Worm (Caenorhabditis elegans): ENCODE results near the gene sfxn-2.

The sfxn-2 gene

ce11 chrX:7961623-7962022 is 3.5 kb upstream of the sfxn-2 start, which contains the start of gene sem-5:
TSS of gene sem-5 (minus strand) at chrX:7961723.
- no peak for TF ChIP-seq lin-39 (tag; optimal IDR thresholded peaks at IDR 0.05)

DNA sequence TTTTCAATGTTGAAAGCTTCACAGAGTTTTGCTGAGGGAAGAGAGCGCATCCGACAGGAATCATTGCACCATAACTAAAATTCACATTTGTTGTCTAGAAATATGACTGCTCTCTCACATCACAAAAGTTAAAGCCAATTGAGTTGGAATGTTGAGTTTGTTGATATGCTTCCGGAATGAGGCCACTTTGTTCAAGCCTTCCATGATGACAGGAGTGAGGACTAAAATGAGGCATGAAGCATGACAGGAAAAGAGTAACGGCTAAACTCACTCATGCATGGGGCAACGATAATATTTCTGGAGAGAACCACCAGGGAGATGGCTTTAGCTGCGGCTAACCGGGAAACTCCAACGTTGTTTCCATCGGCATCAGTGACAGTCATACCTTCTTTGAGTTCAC is 1.7 kb downstream of the sfxn-2 start:
- TF ChIP-seq ZK546.5 (tag; optimal IDR thresholded peaks at IDR 0.05) (no peak), nhr-23 (tag; optimal IDR thresholded peaks at IDR 0.05) (no peak), nhr-129 (tag; optimal IDR thresholded peaks at IDR 0.05) (peak; percentile 31)

DNA sequence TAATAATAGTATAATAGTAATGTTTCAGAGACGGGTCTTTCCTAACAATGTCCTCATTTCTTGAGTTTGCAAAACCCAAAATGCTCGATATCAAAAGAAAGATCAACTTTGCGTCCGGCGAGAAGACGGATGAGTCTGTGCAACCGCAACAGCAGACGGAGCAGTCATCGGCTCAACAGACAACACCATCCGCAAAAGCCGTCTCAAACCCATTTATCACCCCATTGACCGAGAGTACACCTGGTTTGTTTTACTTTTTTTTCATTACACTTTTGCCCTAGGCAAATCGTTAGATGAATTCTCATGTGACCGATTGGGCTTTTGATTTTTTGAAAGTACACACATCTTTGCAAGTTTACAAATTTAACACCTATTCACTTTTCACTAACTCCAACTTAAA is 3.8 kb downstream of the sfxn-2 start, which contains the start of gene dct-1:
dct-1 (plus strand) TSS at position 27 of the 400 bp plus-strand sequence.
- TF ChIP-seq unc-39 (tag; optimal IDR thresholded peaks at IDR 0.05) = no peak
- TF ChIP-seq mab-5 (tag; optimal IDR thresholded peaks at IDR 0.05) = peak; percentile 23
- peak in 1 of 2 experiments; percentile 31 for TF ChIP-seq lsy-2 (tag; optimal IDR thresholded peaks at IDR 0.05)
- peak; percentile 22 for TF ChIP-seq F13H6.1 (tag; optimal IDR thresholded peaks at IDR 0.05)
- TF ChIP-seq sem-4 (tag; optimal IDR thresholded peaks at IDR 0.05) = peak; percentile 9
- peak; percentile 49 for TF ChIP-seq ama-1 (optimal IDR thresholded peaks at IDR 0.05)
- TF ChIP-seq C34F6.9 (tag; optimal IDR thresholded peaks at IDR 0.05) = no peak
- TF ChIP-seq nhr-129 (tag; optimal IDR thresholded peaks at IDR 0.05) = peak; percentile 58

DNA sequence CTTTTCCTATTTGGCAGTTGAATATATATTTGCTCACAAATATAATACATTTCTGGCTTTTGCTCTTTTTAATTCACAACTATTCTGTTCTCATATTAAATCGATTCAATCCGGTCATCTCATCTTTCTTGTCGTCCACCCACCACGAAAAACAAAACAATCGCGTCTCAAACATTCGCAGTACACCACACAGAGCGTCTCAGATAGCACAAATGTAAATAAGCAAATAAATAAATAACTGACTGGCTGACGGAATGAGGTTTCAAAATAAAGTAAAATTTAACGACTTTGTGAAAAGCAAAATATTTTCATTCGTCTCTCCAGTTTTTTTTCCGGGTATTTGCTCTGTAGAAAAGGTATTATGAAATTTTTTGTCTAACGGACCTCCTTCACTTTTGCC is 4.4 kb downstream of the sfxn-2 start:
- TF ChIP-seq ZK546.5 (tag; optimal IDR thresholded peaks at IDR 0.05) = no peak
- no peak for TF ChIP-seq ztf-1 (GFP tag; conservative IDR thresholded peaks at IDR 0.05)
- TF ChIP-seq fos-1 (tag; optimal IDR thresholded peaks at IDR 0.05) = no peak
- no peak for TF ChIP-seq nhr-6 (tag; optimal IDR thresholded peaks at IDR 0.05)
- no peak for TF ChIP-seq lin-11 (tag; optimal IDR thresholded peaks at IDR 0.05)
- no peak for TF ChIP-seq mbf-1 (tag; optimal IDR thresholded peaks at IDR 0.05)
- TF ChIP-seq nhr-77 (tag; optimal IDR thresholded peaks at IDR 0.05) = no peak
- no peak for TF ChIP-seq nhr-129 (tag; optimal IDR thresholded peaks at IDR 0.05)
- TF ChIP-seq sma-3 (GFP tag; optimal IDR thresholded peaks at IDR 0.05) = no peak
- TF ChIP-seq nhr-25 (tag; optimal IDR thresholded peaks at IDR 0.05) = no peak
- no peak for TF ChIP-seq sem-4 (tag; optimal IDR thresholded peaks at IDR 0.05)
- no peak for TF ChIP-seq nhr-237 (tag; optimal IDR thresholded peaks at IDR 0.05)
- no peak for TF ChIP-seq nhr-21 (tag; optimal IDR thresholded peaks at IDR 0.05)
- TF ChIP-seq Y55F3AM.14 (GFP tag; optimal IDR thresholded peaks at IDR 0.05) = no peak
- no peak for TF ChIP-seq egl-27 (tag; optimal IDR thresholded peaks at IDR 0.05)

- TF ChIP-seq ztf-11 (tag; optimal IDR thresholded peaks at IDR 0.05) (no peak), lsy-2 (tag; optimal IDR thresholded peaks at IDR 0.05) (peak in 1 of 2 experiments; percentile 30)
These were observed 5.1 kb downstream of the sfxn-2 start for ce11 chrX:7953063-7953337.

ce11 chrX:7952226-7953062 is 5.7 kb downstream of the sfxn-2 start:
- TF ChIP-seq fos-1 (tag; optimal IDR thresholded peaks at IDR 0.05) (no peak), unc-55 (GFP tag; optimal IDR thresholded peaks at IDR 0.05) (no peak), snpc-4 (tag; optimal IDR thresholded peaks at IDR 0.05) (no peak), ztf-4 (tag; optimal IDR thresholded peaks at IDR 0.05) (no peak), ceh-16 (tag; optimal IDR thresholded peaks at IDR 0.05) (no peak), nhr-23 (tag; optimal IDR thresholded peaks at IDR 0.05) (no peak), nhr-12 (tag; optimal IDR thresholded peaks at IDR 0.05) (no peak), sma-9 (GFP tag; optimal IDR thresholded peaks at IDR 0.05) (peak; percentile 83), sma-9 (tag; optimal IDR thresholded peaks at IDR 0.05) (no peak), peb-1 (tag; optimal IDR thresholded peaks at IDR 0.05) (no peak), F13H6.1 (tag; optimal IDR thresholded peaks at IDR 0.05) (no peak), gmeb-1 (tag; optimal IDR thresholded peaks at IDR 0.05) (peak; percentile 49), lsy-2 (tag; optimal IDR thresholded peaks at IDR 0.05) (peak in 1 of 2 experiments; percentile 8), zag-1 (tag; optimal IDR thresholded peaks at IDR 0.05) (no peak), lin-39 (tag; optimal IDR thresholded peaks at IDR 0.05) (no peak), mbf-1 (tag; optimal IDR thresholded peaks at IDR 0.05) (no peak), aly-2 (tag; optimal IDR thresholded peaks at IDR 0.05) (no peak), sma-3 (GFP tag; optimal IDR thresholded peaks at IDR 0.05) (peak; percentile 66), elt-1 (tag; optimal IDR thresholded peaks at IDR 0.05) (no peak), nhr-21 (tag; optimal IDR thresholded peaks at IDR 0.05) (peak; percentile 72), alr-1 (tag; optimal IDR thresholded peaks at IDR 0.05) (no peak), ZK546.5 (tag; optimal IDR thresholded peaks at IDR 0.05) (no peak), nhr-237 (tag; optimal IDR thresholded peaks at IDR 0.05) (no peak), ama-1 (optimal IDR thresholded peaks at IDR 0.05) (no peak), lin-11 (tag; optimal IDR thresholded peaks at IDR 0.05) (no peak), elt-3 (tag; optimal IDR thresholded peaks at IDR 0.05) (no peak), dmd-4 (tag; optimal IDR thresholded peaks at IDR 0.05) (no peak), R02D3.7 (tag; optimal IDR thresholded peaks at IDR 0.05) (no peak), unc-39 (tag; optimal IDR thresholded peaks at IDR 0.05) (no peak), nhr-129 (tag; optimal IDR thresholded peaks at IDR 0.05) (peak; percentile 99), C34F6.9 (tag; optimal IDR thresholded peaks at IDR 0.05) (peak; percentile 13), nhr-10 (tag; optimal IDR thresholded peaks at IDR 0.05) (no peak), nhr-11 (tag; optimal IDR thresholded peaks at IDR 0.05) (no peak)

Measured in whole organism, L2 larva.